Fruit fly (Drosophila melanogaster): ENCODE measurements around the gene CG42556.

Gene CG42556

dm6 chr2L:16868897-16869324, 20.8 kb upstream of the CG42556 start:
- no peak for TF ChIP-seq CG17801 (GFP tag; optimal IDR thresholded peaks at IDR 0.05; ENCODE audit: partially characterized antibody)

- TF ChIP-seq CG17801 (GFP tag; optimal IDR thresholded peaks at IDR 0.05; ENCODE audit: partially characterized antibody), result no peak
Measured at dm6 chr2L:16874924-16875323, 14.8 kb upstream of the CG42556 start.

DNA sequence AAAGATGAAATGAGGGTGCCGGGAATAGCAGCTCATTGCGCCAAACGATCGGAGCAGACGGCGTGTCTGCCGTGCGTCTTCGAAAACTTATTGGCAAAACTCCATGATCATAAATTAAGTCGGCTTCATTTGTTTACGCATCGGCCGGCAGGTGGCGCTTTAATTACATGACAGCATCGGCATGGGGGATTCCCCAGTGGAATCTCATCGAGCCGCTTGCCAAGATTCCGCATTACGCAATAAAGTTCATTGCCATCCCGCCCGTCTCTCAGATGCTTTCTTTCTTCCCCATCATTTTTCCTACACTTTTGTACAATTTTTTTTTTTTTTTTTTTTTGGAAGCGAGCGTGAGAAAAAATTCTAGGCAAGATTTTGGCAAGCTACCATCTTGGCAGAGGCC, 13.2 kb upstream of the CG42556 start:
- TF ChIP-seq CG17801 (GFP tag; optimal IDR thresholded peaks at IDR 0.05; ENCODE audit: partially characterized antibody), result no peak

dm6 chr2L:16877678-16878077, 12.0 kb upstream of the CG42556 start:
- no peak for TF ChIP-seq CG17801 (GFP tag; optimal IDR thresholded peaks at IDR 0.05; ENCODE audit: partially characterized antibody)

dm6 chr2L:16879288-16879687, 10.4 kb upstream of the CG42556 start, which contains the start of the genes CG32832, CG31743 and CG34313:
Gene CG32832 (minus strand): TSS chr2L:16879290.
Gene CG31743 (plus strand): TSS chr2L:16879517.
Gene CG34313 (plus strand): TSS chr2L:16879517.
- no peak for TF ChIP-seq CG17801 (GFP tag; optimal IDR thresholded peaks at IDR 0.05; ENCODE audit: partially characterized antibody)

DNA sequence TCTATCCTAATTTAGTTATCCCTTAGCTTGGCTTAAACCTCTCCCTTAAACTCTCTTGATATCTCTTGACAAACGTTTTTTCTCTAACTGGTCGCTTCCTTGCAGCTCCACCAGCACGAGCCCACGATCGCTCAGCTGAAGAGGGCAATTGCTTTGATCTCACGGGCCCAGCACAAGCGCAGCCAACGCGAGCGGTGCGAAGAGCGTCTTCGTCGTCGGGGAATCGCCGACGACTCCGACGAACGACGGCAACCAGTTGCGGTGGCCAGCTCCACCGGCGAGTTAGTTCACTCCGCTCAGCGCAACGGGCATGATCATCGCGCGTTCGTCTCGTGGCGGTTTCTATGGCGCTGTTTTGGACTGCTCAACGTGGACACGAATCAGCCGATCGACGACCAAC, 8.8 kb upstream of the CG42556 start:
- peak; percentile 43 for TF ChIP-seq CG17801 (GFP tag; optimal IDR thresholded peaks at IDR 0.05; ENCODE audit: partially characterized antibody)

DNA sequence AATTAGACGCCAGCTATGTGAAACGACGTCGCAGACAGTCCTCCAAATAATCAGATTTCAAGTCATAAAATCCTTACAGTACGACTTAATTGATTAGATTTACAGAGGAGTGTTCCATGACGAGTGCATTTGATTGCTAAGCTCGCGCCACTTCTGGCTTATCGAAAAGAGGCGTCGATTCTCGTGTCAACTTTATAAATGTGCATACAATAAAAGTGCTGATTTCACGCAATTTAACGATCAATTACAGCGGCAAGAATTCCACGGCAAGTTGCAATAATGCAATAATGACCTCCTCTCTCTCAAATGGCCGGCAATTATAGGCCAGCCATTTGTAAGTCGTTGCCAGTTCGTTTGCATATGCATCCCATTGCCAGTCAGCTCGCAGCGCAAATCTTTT, 7.3 kb upstream of the CG42556 start:
- TF ChIP-seq CG17801 (GFP tag; optimal IDR thresholded peaks at IDR 0.05; ENCODE audit: partially characterized antibody), result no peak

- no peak for TF ChIP-seq CG17801 (GFP tag; optimal IDR thresholded peaks at IDR 0.05; ENCODE audit: partially characterized antibody)
Measured at dm6 chr2L:16882871-16883849, 6.5 kb upstream of the CG42556 start.

- no peak for TF ChIP-seq CG17801 (GFP tag; optimal IDR thresholded peaks at IDR 0.05; ENCODE audit: partially characterized antibody)
Measured at dm6 chr2L:16884702-16885101, 5.0 kb upstream of the CG42556 start.

DNA sequence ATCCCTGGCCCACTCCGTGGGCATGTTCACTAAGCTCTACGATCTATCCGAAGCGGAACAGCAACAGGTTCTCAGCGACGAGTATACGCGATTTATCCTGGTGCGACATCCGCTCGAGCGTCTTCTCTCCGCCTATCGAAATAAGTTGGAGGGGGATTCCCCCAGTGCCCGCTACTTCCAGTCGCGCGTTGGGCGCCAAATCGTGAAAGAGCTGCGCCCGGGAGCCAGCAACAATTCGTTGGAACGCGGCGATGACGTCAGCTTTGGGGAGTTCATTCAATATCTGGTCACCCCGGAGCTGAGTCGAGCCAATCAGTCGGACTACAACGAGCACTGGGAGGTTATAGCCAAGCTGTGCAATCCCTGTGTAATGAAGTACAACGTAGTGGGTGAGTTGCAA, 4.4 kb upstream of the CG42556 start:
- no peak for TF ChIP-seq CG17801 (GFP tag; optimal IDR thresholded peaks at IDR 0.05; ENCODE audit: partially characterized antibody)

- TF ChIP-seq CG17801 (GFP tag; optimal IDR thresholded peaks at IDR 0.05; ENCODE audit: partially characterized antibody), result peak; percentile 17
Measured at dm6 chr2L:16886459-16886858, 3.2 kb upstream of the CG42556 start.

dm6 chr2L:16887660-16888573, 1.8 kb upstream of the CG42556 start, which contains the start of the genes osi and tweek:
Gene osi (minus strand): TSS chr2L:16887966.
Gene tweek (plus strand): TSS chr2L:16888490.
- TF ChIP-seq CG17801 (GFP tag; optimal IDR thresholded peaks at IDR 0.05; ENCODE audit: partially characterized antibody), result peak; percentile 39

dm6 chr2L:16888574-16889376, 933 bp upstream of the CG42556 start:
- no peak for TF ChIP-seq CG17801 (GFP tag; optimal IDR thresholded peaks at IDR 0.05; ENCODE audit: partially characterized antibody)

- no peak for TF ChIP-seq CG17801 (GFP tag; optimal IDR thresholded peaks at IDR 0.05; ENCODE audit: partially characterized antibody)
Measured at dm6 chr2L:16900373-16900772, 10.7 kb downstream of the CG42556 start, which contains the start of gene CG31805. Gene CG31805 (minus strand): TSS chr2L:16900473.
